Worm (Caenorhabditis elegans) whole organism, young adult: Measurements from ENCODE around the gene F10D7.5.

ENCODE experiments used
- lin-40 ChIP-seq: sonication (generic microtip); optimal IDR thresholded peaks from 2 replicates; lab custom pipeline; 2016; ENCODE audit warnings: missing genetic modification characterization, mild to moderate bottlenecking, missing compliant biosample characterization, missing genotype, missing genetic modification reagents
- unc-62 ChIP-seq: fragments of 150-350 bp; optimal IDR thresholded peaks from 2 replicates; lab custom pipeline; 2014; ENCODE audit warnings: missing biosample characterization, missing genetic modification reagents, missing genetic modification characterization

- no peak for TF ChIP-seq lin-40 (tag; lab: Kevin White, UChicago)
- TF ChIP-seq unc-62, result no peak
Measured at ce11 chrX:17396456-17396855, 5.0 kb upstream of the F10D7.5 start, which contains the start of the genes vap-1 and F11C7.2.
